Worm (Caenorhabditis elegans) whole organism, late embryonic: ENCODE data around the gene brap-2.

Experiments
- ceh-19 ChIP-seq: fragments of 200-800 bp; sonication (Bioruptor generic); optimal IDR thresholded peaks from 2 replicates; lab custom pipeline; 2018; ENCODE audit warnings: mild to moderate bottlenecking, missing genetic modification characterization, missing compliant biosample characterization
- fkh-10 ChIP-seq: fragments of 150-350 bp; optimal IDR thresholded peaks from 2 replicates; lab custom pipeline; 2014; ENCODE audit warnings: missing biosample characterization, missing genetic modification reagents, missing genetic modification characterization
- fkh-6 ChIP-seq: sonication (generic microtip); optimal IDR thresholded peaks from 2 replicates; lab custom pipeline; 2016; ENCODE audit warnings: missing genetic modification characterization, missing compliant biosample characterization
- nfya-1 ChIP-seq: sonication (generic microtip); optimal IDR thresholded peaks from 2 replicates; lab custom pipeline; 2017; ENCODE audit warnings: missing genetic modification characterization, mild to moderate bottlenecking, missing compliant biosample characterization, antibody characterized with exemption, moderate library complexity
- pros-1 ChIP-seq: fragments of 150-350 bp; optimal IDR thresholded peaks from 2 replicates; lab custom pipeline; 2014; ENCODE audit warnings: missing biosample characterization, missing genetic modification reagents, missing genetic modification characterization
- rnt-1 ChIP-seq: sonication (generic microtip); optimal IDR thresholded peaks from 2 replicates; lab custom pipeline; 2016; ENCODE audit warnings: missing genetic modification characterization, missing compliant biosample characterization
- tbx-2 ChIP-seq: sonication (generic microtip); optimal IDR thresholded peaks from 2 replicates; lab custom pipeline; 2016; ENCODE audit warnings: missing genetic modification characterization, missing compliant biosample characterization
- ttx-3 ChIP-seq: sonication (generic microtip); optimal IDR thresholded peaks from 2 replicates; lab custom pipeline; 2016; ENCODE audit warnings: missing genetic modification reagents, missing genetic modification characterization, missing compliant biosample characterization
- unc-3 ChIP-seq, 2 experiments: fragments of 200-800 bp in 1 of 2; sonication (Bioruptor generic) in 1 of 2; sonication (generic microtip) in 1 of 2; conservative IDR thresholded peaks in 1 of 2; optimal IDR thresholded peaks in 1 of 2; 2 replicates each; pipeline versions ENCODE4 v1.3.6 to Lab custom; 2016 to 2022; ENCODE audit warnings: missing compliant biosample characterization in 2 of 2, missing genetic modification characterization in 2 of 2, missing genetic modification reagents in 1 of 2

ce11 chrII:5364516-5364915 is 28.5 kb downstream of the brap-2 start:
- TF ChIP-seq ceh-19 (GFP tag; lab: Kevin White, UChicago) (no peak), fkh-10 (GFP tag; lab: Kevin White, UChicago) (no peak), ttx-3 (tag; lab: Kevin White, UChicago) (no peak), rnt-1 (tag; lab: Kevin White, UChicago) (no peak), nfya-1 (tag; lab: Kevin White, UChicago) (no peak), pros-1 (tag; lab: Kevin White, UChicago) (no peak), unc-3 (GFP tag; conservative IDR thresholded peaks at IDR 0.05; lab: Robert Waterston, UW) (no peak), unc-3 (tag; optimal IDR thresholded peaks at IDR 0.05; lab: Kevin White, UChicago) (no peak), fkh-6 (tag; lab: Kevin White, UChicago) (no peak), tbx-2 (tag; lab: Kevin White, UChicago) (no peak)
